Worm (Caenorhabditis elegans) whole organism, L4/young adult: ENCODE measurements around the gene nsun-1.

ENCODE experiments used
- W03F9.2 ChIP-seq: fragments of 150-350 bp; optimal IDR thresholded peaks from 2 replicates; lab custom pipeline; 2014; ENCODE audit warnings: missing biosample characterization, missing genetic modification characterization
- dao-5 ChIP-seq: sonication (generic microtip); optimal IDR thresholded peaks from 2 replicates; lab custom pipeline; 2016; ENCODE audit warnings: missing genotype, missing genetic modification characterization, moderate library complexity, missing compliant biosample characterization
- him-1 ChIP-seq: sonication (generic microtip); optimal IDR thresholded peaks from 2 replicates; lab custom pipeline; 2016; ENCODE audit warnings: missing genotype, missing genetic modification reagents, missing genetic modification characterization, missing compliant biosample characterization

DNA sequence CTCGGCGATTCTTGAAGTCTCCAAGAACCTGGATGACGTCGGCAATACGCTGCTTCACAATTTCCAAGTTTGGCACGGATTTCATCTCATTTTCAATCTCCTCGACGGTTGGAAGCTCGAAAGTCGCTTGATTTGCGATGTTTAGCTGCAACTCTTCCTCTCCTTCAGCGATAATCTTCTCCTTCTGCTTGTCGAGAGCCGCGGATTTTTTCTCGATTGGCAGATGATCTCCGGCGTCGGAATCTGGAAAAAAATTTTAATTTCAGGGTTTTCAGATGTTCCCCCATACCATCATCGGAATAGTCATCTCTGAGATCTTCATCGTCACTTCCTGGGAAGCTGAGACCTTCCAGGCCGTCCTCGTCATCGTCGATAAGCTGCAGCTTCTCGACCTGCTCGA is 428 bp downstream of the nsun-1 start:
- TF ChIP-seq W03F9.2 (tag; lab: Kevin White, UChicago) (no peak), him-1 (tag; lab: Kevin White, UChicago) (no peak), dao-5 (no peak)
